Worm (Caenorhabditis elegans) whole organism, late embryonic: Measurements from ENCODE around the gene flp-4.
"Not testable (repeated sequence)": the region's sequence is repeated elsewhere in the genome, so short reads cannot be mapped to it uniquely, and the experiment has no call there.

Experiments
- C38D4.7 ChIP-seq: fragments of 200-800 bp; sonication (Bioruptor generic); optimal IDR thresholded peaks from 2 replicates; lab custom pipeline; 2018; ENCODE audit warnings: mild to moderate bottlenecking, missing genetic modification characterization, moderate library complexity, missing compliant biosample characterization
- K09A11.1 ChIP-seq: sonication (generic microtip); optimal IDR thresholded peaks from 2 replicates; lab custom pipeline; 2017; ENCODE audit warnings: antibody characterized with exemption, mild to moderate bottlenecking, missing genetic modification characterization, missing compliant biosample characterization; ENCODE audit not compliant: insufficient read depth
- Y22D7AL.16 ChIP-seq: sonication (generic microtip); optimal IDR thresholded peaks from 2 replicates; lab custom pipeline; 2016; ENCODE audit warnings: missing genetic modification characterization, missing compliant biosample characterization
- ahr-1 ChIP-seq: sonication (generic microtip); optimal IDR thresholded peaks from 2 replicates; lab custom pipeline; 2016; ENCODE audit warnings: missing genetic modification characterization, missing compliant biosample characterization
- ama-1 ChIP-seq: fragments of 150-350 bp; optimal IDR thresholded peaks from 2 replicates; lab custom pipeline; 2014
- ceh-19 ChIP-seq: fragments of 200-800 bp; sonication (Bioruptor generic); optimal IDR thresholded peaks from 2 replicates; lab custom pipeline; 2018; ENCODE audit warnings: mild to moderate bottlenecking, missing genetic modification characterization, missing compliant biosample characterization
- ceh-2 ChIP-seq: sonication (generic microtip); optimal IDR thresholded peaks from 2 replicates; lab custom pipeline; 2016; ENCODE audit warnings: missing genotype, missing genetic modification characterization, missing compliant biosample characterization
- ceh-22 ChIP-seq: sonication (generic microtip); optimal IDR thresholded peaks from 2 replicates; lab custom pipeline; 2017; ENCODE audit warnings: missing biosample characterization, missing genetic modification characterization
- ceh-31 ChIP-seq: sonication (generic microtip); optimal IDR thresholded peaks from 2 replicates; lab custom pipeline; 2016; ENCODE audit warnings: missing genetic modification characterization, missing compliant biosample characterization
- ceh-6 ChIP-seq: fragments of 200-800 bp; sonication (Bioruptor generic); optimal IDR thresholded peaks from 2 replicates; lab custom pipeline; 2018; ENCODE audit warnings: mild to moderate bottlenecking, missing genetic modification characterization, missing compliant biosample characterization
- che-1 ChIP-seq: sonication (generic microtip); optimal IDR thresholded peaks from 2 replicates; lab custom pipeline; 2016; ENCODE audit warnings: mild to moderate bottlenecking, missing genetic modification characterization, missing compliant biosample characterization
- dmd-4 ChIP-seq: sonication (generic microtip); optimal IDR thresholded peaks from 2 replicates; lab custom pipeline; 2016; ENCODE audit warnings: borderline replicate concordance, missing genetic modification characterization, missing compliant biosample characterization
- elt-2 ChIP-seq: sonication (generic microtip); optimal IDR thresholded peaks from 2 replicates; lab custom pipeline; 2016; ENCODE audit warnings: missing genetic modification reagents, missing genetic modification characterization, missing compliant biosample characterization
- ets-4 ChIP-seq: sonication (generic microtip); optimal IDR thresholded peaks from 2 replicates; lab custom pipeline; 2016; ENCODE audit warnings: missing genetic modification characterization, missing compliant biosample characterization
- eyg-1 ChIP-seq: sonication (generic microtip); optimal IDR thresholded peaks from 2 replicates; lab custom pipeline; 2016; ENCODE audit warnings: missing genotype, missing genetic modification characterization, missing compliant biosample characterization
- fkh-6 ChIP-seq: sonication (generic microtip); optimal IDR thresholded peaks from 2 replicates; lab custom pipeline; 2016; ENCODE audit warnings: missing genetic modification characterization, missing compliant biosample characterization
- hlh-13 ChIP-seq: fragments of 200-800 bp; sonication (Bioruptor generic); optimal IDR thresholded peaks from 2 replicates; lab custom pipeline; 2018; ENCODE audit warnings: mild to moderate bottlenecking, missing genetic modification characterization, missing compliant biosample characterization
- hlh-30 ChIP-seq: sonication (generic microtip); optimal IDR thresholded peaks from 2 replicates; lab custom pipeline; 2017; ENCODE audit warnings: antibody characterized with exemption, missing genetic modification characterization, missing compliant biosample characterization; ENCODE audit not compliant: insufficient read depth
- lim-6 ChIP-seq: sonication (generic microtip); optimal IDR thresholded peaks from 2 replicates; lab custom pipeline; 2016; ENCODE audit warnings: missing genetic modification characterization, missing compliant biosample characterization
- lin-11 ChIP-seq: fragments of 200-800 bp; sonication (Bioruptor generic); optimal IDR thresholded peaks from 2 replicates; lab custom pipeline; 2018; ENCODE audit warnings: mild to moderate bottlenecking, missing genetic modification characterization, missing compliant biosample characterization
- madf-2 ChIP-seq: sonication (generic microtip); optimal IDR thresholded peaks from 2 replicates; lab custom pipeline; 2017; ENCODE audit warnings: missing genetic modification characterization, missing compliant biosample characterization
- mec-3 ChIP-seq: sonication (generic microtip); optimal IDR thresholded peaks from 2 replicates; lab custom pipeline; 2016; ENCODE audit warnings: borderline replicate concordance, missing genetic modification characterization, missing compliant biosample characterization
- nhr-232 ChIP-seq: sonication (generic microtip); optimal IDR thresholded peaks from 2 replicates; lab custom pipeline; 2016; ENCODE audit warnings: missing genetic modification characterization, missing compliant biosample characterization
- odd-2 ChIP-seq: sonication (generic microtip); optimal IDR thresholded peaks from 2 replicates; lab custom pipeline; 2017; ENCODE audit warnings: antibody characterized with exemption, mild to moderate bottlenecking, missing genetic modification characterization, missing compliant biosample characterization
- pag-3 ChIP-seq: sonication (generic microtip); optimal IDR thresholded peaks from 2 replicates; lab custom pipeline; 2016; ENCODE audit warnings: missing compliant biosample characterization, missing genetic modification characterization, borderline replicate concordance
- pat-9 ChIP-seq: fragments of 200-800 bp; sonication (Bioruptor generic); optimal IDR thresholded peaks from 2 replicates; lab custom pipeline; 2018; ENCODE audit warnings: mild to moderate bottlenecking, missing genetic modification characterization, moderate library complexity, missing compliant biosample characterization
- pqm-1 ChIP-seq: sonication (generic microtip); optimal IDR thresholded peaks from 2 replicates; lab custom pipeline; 2016; ENCODE audit warnings: missing genetic modification characterization, missing compliant biosample characterization
- pros-1 ChIP-seq: fragments of 150-350 bp; optimal IDR thresholded peaks from 2 replicates; lab custom pipeline; 2014; ENCODE audit warnings: missing biosample characterization, missing genetic modification reagents, missing genetic modification characterization
- ref-2 ChIP-seq: sonication (generic microtip); optimal IDR thresholded peaks from 2 replicates; lab custom pipeline; 2016; ENCODE audit warnings: missing genetic modification characterization, missing compliant biosample characterization
- sox-2 ChIP-seq: fragments of 200-800 bp; sonication (Bioruptor generic); IDR thresholded peaks from 2 replicates; pipeline ENCODE4 v1.3.6; 2022; ENCODE audit warnings: missing genetic modification reagents, missing genetic modification characterization, missing compliant biosample characterization
- ttx-3 ChIP-seq: sonication (generic microtip); optimal IDR thresholded peaks from 2 replicates; lab custom pipeline; 2016; ENCODE audit warnings: missing genetic modification reagents, missing genetic modification characterization, missing compliant biosample characterization
- unc-55 ChIP-seq: sonication (generic microtip); optimal IDR thresholded peaks from 2 replicates; lab custom pipeline; 2017; ENCODE audit warnings: missing biosample characterization, missing genetic modification reagents, missing genetic modification characterization
- unc-86 ChIP-seq: sonication (generic microtip); optimal IDR thresholded peaks from 2 replicates; lab custom pipeline; 2016; ENCODE audit warnings: missing genetic modification characterization, missing compliant biosample characterization
- zip-5 ChIP-seq: sonication (generic microtip); optimal IDR thresholded peaks from 2 replicates; lab custom pipeline; 2016; ENCODE audit warnings: missing genetic modification characterization, missing compliant biosample characterization

The flp-4 gene

ce11 chrII:10048568-10048967 lies at the start of gene flp-4:
flp-4 (plus strand) TSS chrII:10048868.
- TF ChIP-seq unc-55 (GFP tag; lab: Kevin White, UChicago) (no peak), ceh-2 (tag; lab: Kevin White, UChicago) (no peak), pros-1 (tag; lab: Kevin White, UChicago) (no peak), K09A11.1 (tag; lab: Kevin White, UChicago) (no peak), che-1 (tag; lab: Kevin White, UChicago) (no peak)
- TF ChIP-seq, all 69 proteins: peak for 0

- TF ChIP-seq elt-2 (tag; lab: Kevin White, UChicago): peak; percentile 90
- no peak for TF ChIP-seq lim-6 (tag; lab: Kevin White, UChicago)
- peak; percentile 76 for TF ChIP-seq pqm-1
These were observed 47.6 kb upstream of the flp-4 start, which contains the start of gene nlt-1 for ce11 chrII:10001065-10001464. nlt-1 (minus strand) TSS chrII:10001142.

- no peak for TF ChIP-seq ceh-6 (GFP tag; lab: Kevin White, UChicago)
- no peak for TF ChIP-seq pag-3 (tag; lab: Kevin White, UChicago)
- no peak for TF ChIP-seq C38D4.7 (GFP tag; lab: Kevin White, UChicago)
- no peak for TF ChIP-seq sox-2
- no peak for TF ChIP-seq hlh-30
- no peak for TF ChIP-seq mec-3 (tag; lab: Kevin White, UChicago)
- TF ChIP-seq pat-9 (tag; lab: Kevin White, UChicago): no peak
- no peak for TF ChIP-seq ceh-19 (GFP tag; lab: Kevin White, UChicago)
- TF ChIP-seq hlh-13: no peak
- TF ChIP-seq unc-55 (GFP tag; lab: Kevin White, UChicago): no peak
- no peak for TF ChIP-seq nhr-232 (tag; lab: Kevin White, UChicago)
- TF ChIP-seq unc-86 (tag; lab: Kevin White, UChicago): no peak
- TF ChIP-seq dmd-4: no peak
- TF ChIP-seq ahr-1 (tag; lab: Kevin White, UChicago): no peak
- no peak for TF ChIP-seq eyg-1
These were observed 47.1 kb upstream of the flp-4 start, which contains the start of gene ZK892.3 for ce11 chrII:10001546-10001945. ZK892.3 (plus strand) TSS chrII:10001846.

ce11 chrII:10006266-10006665 lies 42.4 kb upstream of the flp-4 start, which contains the start of gene ZK892.4:
ZK892.4 (plus strand) TSS chrII:10006566.
- TF ChIP-seq ama-1; ceh-31 (tag; lab: Kevin White, UChicago); ref-2 (tag; lab: Kevin White, UChicago): not testable (repeated sequence)

- TF ChIP-seq ttx-3 (no peak), mec-3 (tag; lab: Kevin White, UChicago) (no peak), pqm-1 (no peak), odd-2 (tag; lab: Kevin White, UChicago) (no peak), zip-5 (no peak), lin-11 (tag; lab: Kevin White, UChicago) (no peak), dmd-4 (no peak)
These were observed 40.8 kb upstream of the flp-4 start, which contains the start of gene ZK892.5 for ce11 chrII:10007917-10008316. ZK892.5 (plus strand) TSS chrII:10008217.

ce11 chrII:10008552-10008951 lies 40.1 kb upstream of the flp-4 start:
- TF ChIP-seq lin-11 (tag; lab: Kevin White, UChicago) (no peak), ceh-22 (tag; lab: Kevin White, UChicago) (no peak), fkh-6 (no peak), elt-2 (tag; lab: Kevin White, UChicago) (no peak), pag-3 (tag; lab: Kevin White, UChicago) (no peak), madf-2 (tag; lab: Kevin White, UChicago) (no peak), lim-6 (tag; lab: Kevin White, UChicago) (no peak), dmd-4 (no peak), Y22D7AL.16 (no peak), ets-4 (tag; lab: Kevin White, UChicago) (no peak)
- TF ChIP-seq, all 69 proteins: peak for 0
